Fruit fly (Drosophila melanogaster): ENCODE measurements around the gene kek6.
A peak's percentile ranks its signal among the peaks of the same experiment; 100 is the strongest.

Gene kek6

dm6 chr3R:31621814-31622213 is at the start of gene kek6:
TSS of gene kek6 (plus strand) at chr3R:31622136.
- TF ChIP-seq CG32121 (GFP tag; IDR thresholded peaks at IDR 0.05) (no peak), CG13204 (GFP tag; optimal IDR thresholded peaks at IDR 0.05) (no peak), CG17806 (tag; optimal IDR thresholded peaks at IDR 0.05) (no peak), CG8301 (tag; optimal IDR thresholded peaks at IDR 0.05) (no peak), gl (tag; optimal IDR thresholded peaks at IDR 0.05) (no peak), CG14655 (GFP tag; optimal IDR thresholded peaks at IDR 0.05) (no peak), Pif1A (GFP tag; optimal IDR thresholded peaks at IDR 0.05) (no peak), CG4496 (GFP tag; IDR thresholded peaks at IDR 0.05) (no peak), rn (GFP tag; IDR thresholded peaks at IDR 0.05) (no peak), D1 (tag; optimal IDR thresholded peaks at IDR 0.05) (no peak), Snoo (tag; optimal IDR thresholded peaks at IDR 0.05) (no peak), CG34367 (tag; optimal IDR thresholded peaks at IDR 0.05) (no peak), CG8159 (tag; optimal IDR thresholded peaks at IDR 0.05) (no peak), CG9948 (tag; optimal IDR thresholded peaks at IDR 0.05) (no peak), CG10348 (GFP tag; IDR thresholded peaks at IDR 0.05) (no peak)

dm6 chr3R:31577351-31577750 is 44.6 kb upstream of the kek6 start:
- no peak for TF ChIP-seq CG4496 (GFP tag; IDR thresholded peaks at IDR 0.05)
- TF ChIP-seq rn (GFP tag; IDR thresholded peaks at IDR 0.05) = no peak
- no peak for TF ChIP-seq gl (tag; optimal IDR thresholded peaks at IDR 0.05)
- no peak for TF ChIP-seq Ets98B (GFP tag; IDR thresholded peaks at IDR 0.05)
- TF ChIP-seq Pif1A (GFP tag; optimal IDR thresholded peaks at IDR 0.05) = no peak
- no peak for TF ChIP-seq CG15710 (tag; optimal IDR thresholded peaks at IDR 0.05)
- TF ChIP-seq CG12605 (GFP tag; IDR thresholded peaks at IDR 0.05) = no peak
- no peak for TF ChIP-seq CG32121 (GFP tag; IDR thresholded peaks at IDR 0.05)
- TF ChIP-seq CG14655 (GFP tag; optimal IDR thresholded peaks at IDR 0.05) = no peak
- TF ChIP-seq Snoo (tag; optimal IDR thresholded peaks at IDR 0.05) = no peak

- TF ChIP-seq Pif1A (GFP tag; optimal IDR thresholded peaks at IDR 0.05) = no peak
- TF ChIP-seq Pif1B (GFP tag; optimal IDR thresholded peaks at IDR 0.05) = no peak
- TF ChIP-seq CG13204 (GFP tag; optimal IDR thresholded peaks at IDR 0.05) = no peak
- TF ChIP-seq CG34367 (tag; optimal IDR thresholded peaks at IDR 0.05) = no peak
- TF ChIP-seq CG15710 (tag; optimal IDR thresholded peaks at IDR 0.05) = no peak
- no peak for TF ChIP-seq Snoo (tag; optimal IDR thresholded peaks at IDR 0.05)
- no peak for TF ChIP-seq EcR (GFP tag; optimal IDR thresholded peaks at IDR 0.05)
- no peak for TF ChIP-seq gl (tag; optimal IDR thresholded peaks at IDR 0.05)
- no peak for TF ChIP-seq CG32121 (GFP tag; IDR thresholded peaks at IDR 0.05)
- TF ChIP-seq CG8159 (tag; optimal IDR thresholded peaks at IDR 0.05) = no peak
- TF ChIP-seq CG4496 (GFP tag; IDR thresholded peaks at IDR 0.05) = no peak
- no peak for TF ChIP-seq CG10348 (GFP tag; IDR thresholded peaks at IDR 0.05)
- no peak for TF ChIP-seq CG17806 (tag; optimal IDR thresholded peaks at IDR 0.05)
- TF ChIP-seq fd96Ca (GFP tag; IDR thresholded peaks at IDR 0.05) = no peak
- TF ChIP-seq D1 (tag; optimal IDR thresholded peaks at IDR 0.05) = no peak
These were observed 41.9 kb upstream of the kek6 start for dm6 chr3R:31580032-31580431.

- peak; percentile 26 for TF ChIP-seq CG8159 (tag; optimal IDR thresholded peaks at IDR 0.05)
- TF ChIP-seq rn (GFP tag; IDR thresholded peaks at IDR 0.05) = no peak
These were observed 41.3 kb upstream of the kek6 start, which contains the start of the genes pygo and rod for dm6 chr3R:31580586-31580994. TSS of gene pygo (minus strand) at chr3R:31580699. TSS of gene rod (plus strand) at chr3R:31580951.

- TF ChIP-seq CG8159 (tag; optimal IDR thresholded peaks at IDR 0.05) (peak; percentile 97), CG12605 (GFP tag; IDR thresholded peaks at IDR 0.05) (peak; percentile 100), CG32121 (GFP tag; IDR thresholded peaks at IDR 0.05) (peak; percentile 100), rn (GFP tag; IDR thresholded peaks at IDR 0.05) (peak; percentile 98), Ets98B (GFP tag; IDR thresholded peaks at IDR 0.05) (peak; percentile 100), CG14655 (GFP tag; optimal IDR thresholded peaks at IDR 0.05) (peak; percentile 99), CG34367 (tag; optimal IDR thresholded peaks at IDR 0.05) (peak; percentile 97), D1 (tag; optimal IDR thresholded peaks at IDR 0.05) (no peak), Pif1B (GFP tag; optimal IDR thresholded peaks at IDR 0.05) (peak; percentile 97), EcR (GFP tag; optimal IDR thresholded peaks at IDR 0.05) (peak; percentile 49), CG8301 (tag; optimal IDR thresholded peaks at IDR 0.05) (peak; percentile 100), fd96Ca (GFP tag; IDR thresholded peaks at IDR 0.05) (peak; percentile 98), CG4496 (GFP tag; IDR thresholded peaks at IDR 0.05) (peak; percentile 100), CG15710 (tag; optimal IDR thresholded peaks at IDR 0.05) (peak; percentile 98), CG10348 (GFP tag; IDR thresholded peaks at IDR 0.05) (peak; percentile 97), CG13204 (GFP tag; optimal IDR thresholded peaks at IDR 0.05) (no peak), gl (tag; optimal IDR thresholded peaks at IDR 0.05) (peak; percentile 92), CG17806 (tag; optimal IDR thresholded peaks at IDR 0.05) (peak; percentile 98), Snoo (tag; optimal IDR thresholded peaks at IDR 0.05) (peak; percentile 98), Pif1A (GFP tag; optimal IDR thresholded peaks at IDR 0.05) (no peak), CG9948 (tag; optimal IDR thresholded peaks at IDR 0.05) (peak; percentile 97)
These were observed 33.6 kb upstream of the kek6 start, which contains the start of gene CG1635 for dm6 chr3R:31588374-31588773. TSS of gene CG1635 (plus strand) at chr3R:31588673.

- TF ChIP-seq rn (GFP tag; IDR thresholded peaks at IDR 0.05) (no peak), Ets98B (GFP tag; IDR thresholded peaks at IDR 0.05) (no peak), fd96Ca (GFP tag; IDR thresholded peaks at IDR 0.05) (no peak)
These were observed 31.7 kb upstream of the kek6 start, which contains the start of gene CG1638 for dm6 chr3R:31590281-31590680. TSS of gene CG1638 (plus strand) at chr3R:31590581.

Data from whole organism, pupa.